Fruit fly (Drosophila melanogaster) whole organism, prepupa: Measurements from ENCODE around the gene CG17107.

Experiments
- CG10631 ChIP-seq: fragments of 200-800 bp; sonication (Bioruptor generic); optimal IDR thresholded peaks from 2 replicates; lab custom pipeline; 2016; ENCODE audit warnings: missing biosample characterization, missing genetic modification characterization
- CG15336 ChIP-seq: fragments of 200-800 bp; sonication (Bioruptor generic); IDR thresholded peaks from 2 replicates; pipeline ENCODE4 v1.3.6; 2022; ENCODE audit warnings: missing biosample characterization, missing genetic modification characterization
- CG1621 ChIP-seq: fragments of 200-800 bp; sonication (Bioruptor generic); optimal IDR thresholded peaks from 3 replicates; lab custom pipeline; 2018; ENCODE audit warnings: missing biosample characterization, mild to moderate bottlenecking, missing genetic modification characterization
- CG3032 ChIP-seq: fragments of 200-800 bp; optimal IDR thresholded peaks from 2 replicates; lab custom pipeline; 2019; ENCODE audit warnings: missing biosample characterization, mild to moderate bottlenecking, missing genetic modification characterization, moderate library complexity
- CG31627 ChIP-seq: fragments of 200-800 bp; sonication (Bioruptor generic); optimal IDR thresholded peaks from 3 replicates; lab custom pipeline; 2016; ENCODE audit warnings: missing biosample characterization, missing genetic modification characterization
- CG32006 ChIP-seq: fragments of 200-800 bp; sonication (Bioruptor generic); optimal IDR thresholded peaks from 3 replicates; lab custom pipeline; 2017; ENCODE audit warnings: missing biosample characterization, mild to moderate bottlenecking, missing genetic modification characterization
- CG3919 ChIP-seq: fragments of 200-800 bp; sonication (Bioruptor generic); optimal IDR thresholded peaks from 3 replicates; lab custom pipeline; 2016; ENCODE audit warnings: missing biosample characterization, missing genetic modification characterization
- CG4318 ChIP-seq: fragments of 200-800 bp; sonication (Bioruptor generic); optimal IDR thresholded peaks from 3 replicates; lab custom pipeline; 2017; ENCODE audit warnings: missing biosample characterization, mild to moderate bottlenecking, missing genetic modification characterization
- CG6163 ChIP-seq: fragments of 200-800 bp; sonication (Bioruptor generic); IDR thresholded peaks from 3 replicates; pipeline ENCODE4 v1.3.6; 2022; ENCODE audit warnings: missing biosample characterization, missing genetic modification characterization
- CG6792 ChIP-seq: fragments of 200-800 bp; sonication (Bioruptor generic); optimal IDR thresholded peaks from 3 replicates; lab custom pipeline; 2016; ENCODE audit warnings: missing biosample characterization, missing genetic modification characterization
- CG6808 ChIP-seq: fragments of 200-800 bp; sonication (Bioruptor generic); optimal IDR thresholded peaks from 3 replicates; lab custom pipeline; 2017; ENCODE audit warnings: missing biosample characterization, missing genetic modification characterization, mild to moderate bottlenecking, moderate library complexity, missing genetic modification reagents
- CG6854 ChIP-seq: fragments of 200-800 bp; sonication (Bioruptor generic); optimal IDR thresholded peaks from 2 replicates; lab custom pipeline; 2017; ENCODE audit warnings: missing biosample characterization, mild to moderate bottlenecking, missing genetic modification characterization
- CG7368 ChIP-seq: fragments of 200-800 bp; sonication (Bioruptor generic); optimal IDR thresholded peaks from 3 replicates; lab custom pipeline; 2016; ENCODE audit warnings: missing biosample characterization, missing genetic modification characterization
- CG8632 ChIP-seq: fragments of 200-800 bp; sonication (Bioruptor generic); optimal IDR thresholded peaks from 3 replicates; lab custom pipeline; 2016; ENCODE audit warnings: missing biosample characterization, missing genetic modification characterization
- CG9139 ChIP-seq: fragments of 200-800 bp; sonication (Bioruptor generic); optimal IDR thresholded peaks from 3 replicates; lab custom pipeline; 2017; ENCODE audit warnings: missing biosample characterization, mild to moderate bottlenecking, missing genetic modification characterization
- Eip75B ChIP-seq: fragments of 200-800 bp; sonication (Bioruptor generic); optimal IDR thresholded peaks from 3 replicates; lab custom pipeline; 2016; ENCODE audit warnings: missing biosample characterization, missing genetic modification characterization
- Eip78C ChIP-seq: fragments of 200-800 bp; sonication (Bioruptor generic); peaks from one replicate; lab custom pipeline; 2016; ENCODE audit warnings: missing biosample characterization, missing genetic modification characterization
- Eip93F ChIP-seq: fragments of 200-800 bp; sonication (Bioruptor generic); optimal IDR thresholded peaks from 2 replicates; lab custom pipeline; 2016; ENCODE audit warnings: missing biosample characterization, mild to moderate bottlenecking, missing genetic modification characterization
- Hr39 ChIP-seq: fragments of 200-800 bp; sonication (Bioruptor generic); optimal IDR thresholded peaks from 2 replicates; lab custom pipeline; 2016; ENCODE audit warnings: missing biosample characterization, missing genetic modification characterization
- Sox14 ChIP-seq: fragments of 200-800 bp; sonication (Bioruptor generic); optimal IDR thresholded peaks from 3 replicates; lab custom pipeline; 2016; ENCODE audit warnings: missing biosample characterization, missing genetic modification characterization
- cyc ChIP-seq: fragments of 200-800 bp; sonication (Bioruptor generic); optimal IDR thresholded peaks from 3 replicates; lab custom pipeline; 2016; ENCODE audit warnings: missing biosample characterization, missing genetic modification characterization
- fd59A ChIP-seq: fragments of 200-800 bp; sonication (Bioruptor generic); optimal IDR thresholded peaks from 2 replicates; lab custom pipeline; 2017; ENCODE audit warnings: missing biosample characterization, mild to moderate bottlenecking, missing genetic modification characterization, missing genetic modification reagents
- fd85E ChIP-seq: fragments of 200-800 bp; sonication (Bioruptor generic); optimal IDR thresholded peaks from 3 replicates; lab custom pipeline; 2016; ENCODE audit warnings: missing biosample characterization, missing genetic modification characterization
- fkh ChIP-seq: fragments of 200-800 bp; sonication (Bioruptor generic); optimal IDR thresholded peaks from 3 replicates; lab custom pipeline; 2017; ENCODE audit warnings: missing biosample characterization, mild to moderate bottlenecking, missing genetic modification characterization, moderate library complexity
- salr ChIP-seq, 2 experiments: fragments of 200-800 bp; sonication (Bioruptor generic); optimal IDR thresholded peaks; 3 replicates each; lab custom pipeline; 2016 to 2018; ENCODE audit warnings: missing biosample characterization in 2 of 2, missing genetic modification characterization in 2 of 2, mild to moderate bottlenecking in 1 of 2
- spab ChIP-seq: fragments of 200-800 bp; sonication (Bioruptor generic); optimal IDR thresholded peaks from 2 replicates; lab custom pipeline; 2017; ENCODE audit warnings: missing biosample characterization, mild to moderate bottlenecking, missing genetic modification characterization, missing genetic modification reagents
- ss ChIP-seq, 2 experiments: fragments of 200-800 bp; sonication (Bioruptor generic); optimal IDR thresholded peaks; 2 replicates in 1 of 2; 3 replicates in 1 of 2; lab custom pipeline; 2017 to 2018; ENCODE audit warnings: mild to moderate bottlenecking in 2 of 2, missing biosample characterization in 2 of 2, missing genetic modification characterization in 2 of 2, moderate library complexity in 1 of 2
- svp ChIP-seq: fragments of 200-800 bp; sonication (Bioruptor generic); peaks from one replicate; lab custom pipeline; 2016; ENCODE audit warnings: missing biosample characterization, missing genetic modification characterization

Gene CG17107

DNA sequence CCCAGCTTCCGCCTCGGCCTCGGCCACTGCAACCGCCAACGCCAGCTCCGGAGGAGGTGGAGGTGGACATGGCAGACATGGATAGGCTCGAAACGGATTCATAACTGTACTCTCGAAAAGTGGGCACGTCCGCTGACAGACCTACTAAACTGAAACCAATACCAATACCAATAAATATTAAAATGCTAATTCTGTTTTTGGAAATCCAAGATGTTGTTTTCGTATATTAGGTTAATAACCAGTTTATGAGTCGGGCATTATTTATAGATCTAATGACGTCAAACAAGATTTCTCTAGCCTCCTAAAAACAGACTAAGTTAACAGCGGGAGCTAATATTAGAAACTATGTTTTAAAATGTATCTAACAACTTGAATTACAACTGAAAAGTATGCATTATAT, 495 bp downstream of the CG17107 start:
- TF ChIP-seq fd59A (GFP tag; lab: Kevin White, UChicago), result no peak
- no peak for TF ChIP-seq spab (GFP tag; lab: Kevin White, UChicago)
- TF ChIP-seq fkh (GFP tag; lab: Kevin White, UChicago), result no peak
- no peak for TF ChIP-seq CG10631 (GFP tag; lab: Kevin White, UChicago)
- TF ChIP-seq CG3032 (tag; lab: Kevin White, UChicago), result no peak

DNA sequence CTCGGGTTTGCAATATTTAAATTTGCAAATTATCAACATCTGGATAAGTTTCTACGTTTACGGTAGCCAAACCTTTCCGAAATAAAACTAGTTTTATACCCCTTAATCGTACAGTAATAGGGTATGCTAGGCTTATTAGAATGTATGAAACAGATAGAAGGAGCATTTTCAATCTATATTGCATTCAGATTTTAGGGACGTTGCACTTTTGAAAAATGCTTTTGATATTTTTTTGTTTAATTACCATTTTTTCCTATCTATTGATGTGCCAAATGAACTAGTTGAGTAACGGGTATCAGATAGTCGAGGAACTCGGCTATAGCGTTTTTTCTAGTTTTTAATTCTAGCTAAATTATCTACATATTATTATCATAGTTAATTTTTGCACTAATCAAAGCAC, 1.2 kb downstream of the CG17107 start:
- TF ChIP-seq Eip75B (GFP tag; lab: Kevin White, UChicago) (no peak), CG3919 (GFP tag; lab: Kevin White, UChicago) (no peak), salr (GFP tag; optimal IDR thresholded peaks at IDR 0.05; lab: Kevin White, UChicago) (no peak), fd85E (GFP tag; lab: Kevin White, UChicago) (no peak)

DNA sequence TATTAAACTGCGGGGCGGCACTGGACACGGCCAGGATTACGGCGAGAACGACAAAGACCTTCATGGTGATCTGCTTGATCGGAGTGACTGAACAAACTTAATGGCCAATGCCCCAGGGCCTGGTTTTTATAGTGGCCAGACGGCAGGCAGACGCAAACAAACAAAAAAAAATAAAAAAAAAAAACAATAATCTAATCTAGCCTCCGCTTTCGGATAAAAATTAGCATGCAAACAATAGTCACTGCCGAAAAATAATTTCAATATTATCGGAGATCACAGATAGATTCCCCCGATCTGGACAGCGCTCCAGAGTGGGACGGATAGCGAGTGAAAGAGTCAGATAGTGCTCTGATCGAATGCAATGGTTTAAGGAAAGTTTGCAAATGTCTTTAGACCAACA, 2.6 kb downstream of the CG17107 start, which contains the start of gene CG7299:
CG7299 (minus strand) TSS at position 101 of the 400 bp plus-strand sequence.
- no peak for TF ChIP-seq CG6792 (GFP tag; lab: Kevin White, UChicago)
- no peak for TF ChIP-seq CG6854 (GFP tag; lab: Kevin White, UChicago)
- TF ChIP-seq CG3032 (tag; lab: Kevin White, UChicago), result no peak
- TF ChIP-seq CG9139 (GFP tag; lab: Kevin White, UChicago), result no peak
- no peak for TF ChIP-seq CG8632 (GFP tag; lab: Kevin White, UChicago)
- TF ChIP-seq CG4318 (GFP tag; lab: Kevin White, UChicago), result no peak
- TF ChIP-seq ss (GFP tag; optimal IDR thresholded peaks at IDR 0.05; lab: Kevin White, UChicago), result no peak
- TF ChIP-seq CG3919 (GFP tag; lab: Kevin White, UChicago), result no peak
- no peak for TF ChIP-seq CG32006 (GFP tag; lab: Kevin White, UChicago)

DNA sequence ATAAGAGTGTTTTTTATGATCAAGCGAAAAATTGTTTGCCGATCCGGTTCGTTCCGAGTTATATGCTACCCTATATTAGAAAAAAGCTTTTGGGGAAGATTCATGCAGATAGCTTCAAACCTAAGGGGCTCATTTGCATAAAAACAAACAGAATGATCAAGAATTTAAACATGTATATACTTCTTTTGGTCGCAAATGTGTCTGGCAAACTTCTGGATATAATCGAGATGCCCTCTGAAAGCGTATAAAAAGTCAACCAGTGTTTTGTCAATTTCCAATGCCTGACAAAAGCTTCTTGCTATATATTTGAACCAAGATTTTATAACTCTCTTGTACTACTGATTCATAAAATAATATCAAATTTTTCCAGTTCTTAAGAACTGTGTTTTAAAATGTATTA, 4.0 kb downstream of the CG17107 start:
- TF ChIP-seq fkh (GFP tag; lab: Kevin White, UChicago) (no peak), CG6808 (GFP tag; lab: Kevin White, UChicago) (no peak), Eip75B (GFP tag; lab: Kevin White, UChicago) (no peak), ss (GFP tag; optimal IDR thresholded peaks at IDR 0.05; lab: Kevin White, UChicago) (no peak), Eip78C (GFP tag; lab: Kevin White, UChicago) (no peak), CG6163 (no peak), cyc (no peak), Hr39 (GFP tag; lab: Kevin White, UChicago) (no peak), CG3032 (tag; lab: Kevin White, UChicago) (no peak)

DNA sequence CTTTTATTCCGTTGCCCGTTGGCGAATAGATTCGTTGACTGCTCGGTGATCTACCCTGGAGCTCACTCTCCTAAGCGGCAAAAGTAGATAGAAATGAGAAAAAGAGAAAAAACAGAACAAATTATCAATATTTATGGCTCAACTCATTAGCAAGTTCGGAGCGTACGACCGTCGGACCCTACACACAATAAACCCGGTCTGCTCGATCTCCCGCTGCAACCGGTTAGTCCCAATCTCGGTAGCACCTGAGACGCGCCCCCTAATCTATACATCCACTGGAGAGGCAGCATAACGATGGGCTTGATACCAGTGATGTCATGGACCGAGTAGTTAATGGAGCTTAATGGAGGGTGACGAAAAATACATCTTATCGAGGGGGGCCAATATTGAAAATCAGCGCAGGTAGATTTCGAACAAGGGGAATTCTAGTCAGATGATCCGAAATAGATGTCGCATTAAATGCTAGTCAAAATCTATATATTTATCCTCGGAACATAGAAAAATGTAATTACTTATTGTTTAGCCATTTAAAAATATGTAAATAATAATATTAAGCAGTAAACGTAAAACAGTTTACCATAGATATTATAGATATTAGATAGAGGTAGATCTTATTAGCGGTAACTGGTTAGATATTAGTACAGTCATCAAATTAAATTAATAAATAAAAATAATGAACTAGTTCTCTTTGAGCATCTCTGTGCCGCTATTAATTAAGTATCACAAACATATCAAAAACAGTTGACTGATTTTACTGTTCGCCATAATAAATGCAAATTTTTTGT, 5.5 kb downstream of the CG17107 start, which contains the start of gene CG7296:
CG7296 (minus strand) TSS at position 58 of the 785 bp plus-strand sequence.
- TF ChIP-seq Eip93F (GFP tag; lab: Kevin White, UChicago), result no peak
- peak; percentile 33 for TF ChIP-seq CG1621 (tag; lab: Kevin White, UChicago)
- peak; percentile 10 for TF ChIP-seq Eip78C (GFP tag; lab: Kevin White, UChicago)

DNA sequence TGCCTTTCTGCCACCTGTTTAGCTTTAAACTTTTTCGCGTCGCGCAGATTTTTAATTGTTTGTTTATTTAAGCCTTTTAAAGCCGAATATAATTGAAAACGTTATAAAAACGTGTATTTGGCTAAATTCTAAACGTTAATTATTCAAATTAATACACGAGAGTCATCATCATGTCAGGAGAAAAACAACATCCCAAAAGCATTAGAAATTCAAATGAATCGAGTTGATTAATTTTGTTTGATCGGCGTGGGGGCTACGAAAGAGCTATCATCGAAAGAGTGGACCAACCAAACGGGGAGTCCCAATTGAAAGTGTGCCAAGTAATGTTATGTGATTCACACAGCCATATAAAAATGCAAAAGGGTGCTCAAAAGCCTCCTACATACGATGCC, 6.1 kb downstream of the CG17107 start:
- TF ChIP-seq CG10631 (GFP tag; lab: Kevin White, UChicago) (no peak), Eip93F (GFP tag; lab: Kevin White, UChicago) (no peak), CG7368 (GFP tag; lab: Kevin White, UChicago) (no peak), CG15336 (GFP tag; lab: Robert Waterston, UW) (no peak), fkh (GFP tag; lab: Kevin White, UChicago) (no peak), CG6792 (GFP tag; lab: Kevin White, UChicago) (no peak), CG31627 (GFP tag; lab: Kevin White, UChicago) (no peak), Sox14 (no peak), svp (no peak)
